Fruit fly (Drosophila melanogaster): ENCODE results near the gene wac.

Gene wac

dm6 chr3L:264378-265151 lies 6.6 kb downstream of the wac start, which contains the start of the genes Tudor-SN and mRpL17 (continued):
- no peak for TF ChIP-seq twi (tag; optimal IDR thresholded peaks at IDR 0.05)
- TF ChIP-seq lilli (GFP tag; optimal IDR thresholded peaks at IDR 0.05), result peak; percentile 42
- peak; percentile 31 for TF ChIP-seq CG3281 (GFP tag; optimal IDR thresholded peaks at IDR 0.05)
- peak; percentile 12 for TF ChIP-seq caup (GFP tag; optimal IDR thresholded peaks at IDR 0.05; ENCODE audit: severe bottlenecking)
- peak; percentile 55 for TF ChIP-seq Sry-β (GFP tag; optimal IDR thresholded peaks at IDR 0.05)
- TF ChIP-seq Hsf (GFP tag; optimal IDR thresholded peaks at IDR 0.05), result peak; percentile 16
- 0 out of 2 replicates have a peak, but pooled peaks have one; percentile 42 for TF ChIP-seq Atf6 (GFP tag; IDR thresholded peaks at IDR 0.05)
- no peak for TF ChIP-seq ap (GFP tag; IDR thresholded peaks at IDR 0.05)
- peak; percentile 67; the same call in 1 of the 2 replicates for TF ChIP-seq CG6272 (GFP tag; IDR thresholded peaks at IDR 0.05)
- no peak; the same call in 1 of the 2 replicates for TF ChIP-seq Xrp1 (GFP tag; IDR thresholded peaks at IDR 0.05)
- TF ChIP-seq CG12071 (GFP tag; optimal IDR thresholded peaks at IDR 0.05), result no peak
- peak; percentile 47 for TF ChIP-seq mam (GFP tag; optimal IDR thresholded peaks at IDR 0.05)
- TF ChIP-seq tap (tag; optimal IDR thresholded peaks at IDR 0.05), result no peak
- TF ChIP-seq croc (GFP tag; conservative IDR thresholded peaks at IDR 0.05), result no peak
- peak; percentile 25 for TF ChIP-seq CG17186 (GFP tag; optimal IDR thresholded peaks at IDR 0.05)
- TF ChIP-seq en (GFP tag; optimal IDR thresholded peaks at IDR 0.05), result no peak
- TF ChIP-seq gem (tag; optimal IDR thresholded peaks at IDR 0.05), result peak; percentile 69
- peak; percentile 9 for TF ChIP-seq CG8388 (GFP tag; optimal IDR thresholded peaks at IDR 0.05)
- TF ChIP-seq CG17385 (GFP tag; optimal IDR thresholded peaks at IDR 0.05), result no peak
- no peak for TF ChIP-seq Mad (GFP tag; optimal IDR thresholded peaks at IDR 0.05)
- peak; percentile 40 for TF ChIP-seq Chrac-16 (GFP tag; optimal IDR thresholded peaks at IDR 0.05)
- TF ChIP-seq CG15269 (tag; optimal IDR thresholded peaks at IDR 0.05), result peak; percentile 40
- TF ChIP-seq CG10654 (GFP tag; optimal IDR thresholded peaks at IDR 0.05), result peak; percentile 15
- no peak for TF ChIP-seq CG8478 (optimal IDR thresholded peaks at IDR 0.05)
- no peak for TF ChIP-seq HmgD (GFP tag; optimal IDR thresholded peaks at IDR 0.05)
- no peak for TF ChIP-seq Dfd (GFP tag; optimal IDR thresholded peaks at IDR 0.05)
- no peak for TF ChIP-seq Hey (tag; optimal IDR thresholded peaks at IDR 0.05)
- peak; percentile 39 for TF ChIP-seq Meics (GFP tag; optimal IDR thresholded peaks at IDR 0.05)
- no peak for TF ChIP-seq Hmx (GFP tag; optimal IDR thresholded peaks at IDR 0.05)
- no peak for TF ChIP-seq hth (optimal IDR thresholded peaks at IDR 0.05)
- TF ChIP-seq CG9817 (tag; optimal IDR thresholded peaks at IDR 0.05), result peak; percentile 37
- TF ChIP-seq CG32532 (GFP tag; IDR thresholded peaks at IDR 0.05), result peak; percentile 40; the same call in 1 of the 2 replicates
- no peak for TF ChIP-seq TFAM (GFP tag; optimal IDR thresholded peaks at IDR 0.05)
- peak; percentile 40 for TF ChIP-seq HLH54F (GFP tag; optimal IDR thresholded peaks at IDR 0.05)
- TF ChIP-seq Side (GFP tag; optimal IDR thresholded peaks at IDR 0.05), result no peak
- peak in 1 of 2 experiments; percentile 11 for TF ChIP-seq bsh (GFP tag; optimal IDR thresholded peaks at IDR 0.05)
- no peak for TF ChIP-seq so (GFP tag; IDR thresholded peaks at IDR 0.05)
- no peak for TF ChIP-seq nom (GFP tag; optimal IDR thresholded peaks at IDR 0.05)
- no peak for TF ChIP-seq esg (GFP tag; conservative IDR thresholded peaks at IDR 0.05)
- TF ChIP-seq Sox100B (GFP tag; optimal IDR thresholded peaks at IDR 0.05), result peak; percentile 64
- peak; percentile 46 for TF ChIP-seq grau (tag; optimal IDR thresholded peaks at IDR 0.05)
- no peak for TF ChIP-seq CrebB (tag; optimal IDR thresholded peaks at IDR 0.05)
- TF ChIP-seq tx (GFP tag; optimal IDR thresholded peaks at IDR 0.05), result no peak
- peak; percentile 98 for TF ChIP-seq CG42726 (GFP tag; IDR thresholded peaks at IDR 0.05; ENCODE audit: partially characterized antibody)
- peak; percentile 99 for TF ChIP-seq knrl (GFP tag; IDR thresholded peaks at IDR 0.05; ENCODE audit: partially characterized antibody)
- TF ChIP-seq CG9437 (GFP tag; optimal IDR thresholded peaks at IDR 0.05), result peak; percentile 97
- TF ChIP-seq CTCF (GFP tag; optimal IDR thresholded peaks at IDR 0.05), result peak; percentile 6
- no peak for TF ChIP-seq disco-r (GFP tag; optimal IDR thresholded peaks at IDR 0.05)
- no peak for TF ChIP-seq tio (GFP tag; optimal IDR thresholded peaks at IDR 0.05)
- no peak for TF ChIP-seq sima (GFP tag; optimal IDR thresholded peaks at IDR 0.05)
- no peak for TF ChIP-seq Bdp1 (GFP tag; optimal IDR thresholded peaks at IDR 0.05)

Measured in whole organism, embryonic.